Worm (Caenorhabditis elegans) whole organism, L2 larva: ENCODE data around the gene Y49E10.30.
A peak's percentile ranks its signal among the peaks of the same experiment; 100 is the strongest.

Experiments
- C34F6.9 ChIP-seq: fragments of 150-350 bp; optimal IDR thresholded peaks from 2 replicates; lab custom pipeline; 2014; ENCODE audit warnings: missing biosample characterization, missing genetic modification characterization
- F13H6.1 ChIP-seq: sonication (generic microtip); optimal IDR thresholded peaks from 2 replicates; lab custom pipeline; 2016; ENCODE audit warnings: missing genetic modification characterization, missing compliant biosample characterization
- R02D3.7 ChIP-seq: fragments of 150-350 bp; optimal IDR thresholded peaks from 2 replicates; lab custom pipeline; 2014; ENCODE audit warnings: missing biosample characterization, missing genetic modification characterization
- Y55F3AM.14 ChIP-seq: fragments of 200-800 bp; sonication (Bioruptor generic); optimal IDR thresholded peaks from 2 replicates; lab custom pipeline; 2018; ENCODE audit warnings: mild to moderate bottlenecking, missing genetic modification characterization, missing compliant biosample characterization
- ZK546.5 ChIP-seq: sonication (generic microtip); optimal IDR thresholded peaks from 2 replicates; lab custom pipeline; 2017; ENCODE audit warnings: missing biosample characterization, missing genetic modification characterization
- aly-2 ChIP-seq: fragments of 150-350 bp; optimal IDR thresholded peaks from 2 replicates; lab custom pipeline; 2014; ENCODE audit warnings: missing biosample characterization, missing genetic modification characterization
- blmp-1 ChIP-seq: sonication (generic microtip); optimal IDR thresholded peaks from 2 replicates; lab custom pipeline; 2017; ENCODE audit warnings: missing genetic modification characterization, mild to moderate bottlenecking, missing compliant biosample characterization, antibody characterized with exemption, moderate library complexity; ENCODE audit not compliant: insufficient read depth
- ceh-16 ChIP-seq: fragments of 150-350 bp; optimal IDR thresholded peaks from 2 replicates; lab custom pipeline; 2014; ENCODE audit warnings: missing biosample characterization, missing genetic modification characterization
- ceh-82 ChIP-seq: fragments of 150-350 bp; optimal IDR thresholded peaks from 2 replicates; lab custom pipeline; 2014; ENCODE audit warnings: missing biosample characterization, missing genetic modification characterization
- crh-2 ChIP-seq: sonication (generic microtip); optimal IDR thresholded peaks from 2 replicates; lab custom pipeline; 2017; ENCODE audit warnings: missing biosample characterization, missing genetic modification characterization
- dmd-4 ChIP-seq: sonication (generic microtip); optimal IDR thresholded peaks from 2 replicates; lab custom pipeline; 2017; ENCODE audit warnings: missing biosample characterization, missing genetic modification characterization
- elt-1 ChIP-seq: fragments of 150-350 bp; optimal IDR thresholded peaks from 2 replicates; lab custom pipeline; 2014; ENCODE audit warnings: missing biosample characterization, missing genetic modification characterization
- fos-1 ChIP-seq: fragments of 150-350 bp; optimal IDR thresholded peaks from 2 replicates; lab custom pipeline; 2014; ENCODE audit warnings: missing biosample characterization, missing genetic modification characterization
- gmeb-1 ChIP-seq: fragments of 150-350 bp; optimal IDR thresholded peaks from 2 replicates; lab custom pipeline; 2014; ENCODE audit warnings: missing biosample characterization, missing genetic modification characterization
- lin-11 ChIP-seq: fragments of 150-350 bp; sonication (generic microtip); optimal IDR thresholded peaks from 2 replicates; lab custom pipeline; 2014; ENCODE audit warnings: missing biosample characterization, missing genetic modification characterization, inconsistent platforms, mixed read lengths
- lsy-2 ChIP-seq, 2 experiments: fragments of 150-350 bp in 1 of 2; sonication (generic microtip) in 1 of 2; optimal IDR thresholded peaks; 2 replicates each; lab custom pipeline; 2014 to 2017; ENCODE audit warnings: missing biosample characterization in 2 of 2, missing genetic modification characterization in 2 of 2
- mab-5 ChIP-seq: fragments of 150-350 bp; optimal IDR thresholded peaks from 2 replicates; lab custom pipeline; 2014; ENCODE audit warnings: missing biosample characterization, missing genetic modification characterization
- mbf-1 ChIP-seq: sonication (generic microtip); optimal IDR thresholded peaks from 2 replicates; lab custom pipeline; 2017; ENCODE audit warnings: missing biosample characterization, missing genetic modification characterization
- mdl-1 ChIP-seq, 2 experiments: fragments of 150-350 bp in 1 of 2; sonication (generic microtip) in 1 of 2; optimal IDR thresholded peaks; 2 replicates each; lab custom pipeline; 2017; ENCODE audit warnings: missing biosample characterization in 2 of 2, missing genetic modification characterization in 2 of 2
- nhr-10 ChIP-seq: sonication (generic microtip); optimal IDR thresholded peaks from 2 replicates; lab custom pipeline; 2017; ENCODE audit warnings: missing biosample characterization, missing genetic modification characterization
- nhr-11 ChIP-seq: fragments of 150-350 bp; optimal IDR thresholded peaks from 2 replicates; lab custom pipeline; 2014; ENCODE audit warnings: missing biosample characterization, missing genetic modification characterization
- nhr-12 ChIP-seq: fragments of 150-350 bp; optimal IDR thresholded peaks from 2 replicates; lab custom pipeline; 2014; ENCODE audit warnings: missing biosample characterization, missing genetic modification characterization
- nhr-129 ChIP-seq: fragments of 150-350 bp; optimal IDR thresholded peaks from 2 replicates; lab custom pipeline; 2014; ENCODE audit warnings: missing biosample characterization, missing genetic modification characterization
- nhr-21 ChIP-seq: fragments of 150-350 bp; optimal IDR thresholded peaks from 2 replicates; lab custom pipeline; 2014; ENCODE audit warnings: missing biosample characterization, missing genetic modification characterization
- nhr-237 ChIP-seq: fragments of 150-350 bp; optimal IDR thresholded peaks from 2 replicates; lab custom pipeline; 2014; ENCODE audit warnings: missing biosample characterization, missing genetic modification characterization
- nhr-25 ChIP-seq: fragments of 150-350 bp; sonication (generic microtip); optimal IDR thresholded peaks from 3 replicates; lab custom pipeline; 2014; ENCODE audit warnings: missing biosample characterization, missing genetic modification characterization
- nhr-6 ChIP-seq: fragments of 150-350 bp; optimal IDR thresholded peaks from 2 replicates; lab custom pipeline; 2014; ENCODE audit warnings: missing biosample characterization, missing genetic modification characterization
- nhr-77 ChIP-seq: fragments of 150-350 bp; optimal IDR thresholded peaks from 2 replicates; lab custom pipeline; 2014; ENCODE audit warnings: missing biosample characterization, missing genetic modification characterization
- peb-1 ChIP-seq: fragments of 150-350 bp; optimal IDR thresholded peaks from 2 replicates; lab custom pipeline; 2014; ENCODE audit warnings: missing biosample characterization, missing genetic modification characterization
- sem-4 ChIP-seq: fragments of 150-350 bp; optimal IDR thresholded peaks from 2 replicates; lab custom pipeline; 2014; ENCODE audit warnings: missing biosample characterization, missing genetic modification reagents, missing genetic modification characterization
- sma-9 ChIP-seq, 2 experiments: fragments of 150-350 bp in 1 of 2; sonication (generic microtip) in 1 of 2; optimal IDR thresholded peaks; 2 replicates each; lab custom pipeline; 2014 to 2016; ENCODE audit warnings: missing genetic modification characterization in 2 of 2, mild to moderate bottlenecking in 1 of 2, missing biosample characterization in 1 of 2, missing compliant biosample characterization in 1 of 2, missing genetic modification reagents in 1 of 2, moderate library complexity in 1 of 2
- unc-39 ChIP-seq: fragments of 150-350 bp; optimal IDR thresholded peaks from 2 replicates; lab custom pipeline; 2014; ENCODE audit warnings: missing biosample characterization, missing genetic modification characterization
- unc-55 ChIP-seq: fragments of 150-350 bp; sonication (generic microtip); optimal IDR thresholded peaks from 3 replicates; lab custom pipeline; 2014; ENCODE audit warnings: missing biosample characterization, missing genetic modification reagents, missing genetic modification characterization
- unc-62 ChIP-seq: fragments of 150-350 bp; optimal IDR thresholded peaks from 2 replicates; lab custom pipeline; 2014; ENCODE audit warnings: missing biosample characterization, missing genetic modification reagents, missing genetic modification characterization
- zag-1 ChIP-seq: fragments of 150-350 bp; optimal IDR thresholded peaks from 2 replicates; lab custom pipeline; 2014; ENCODE audit warnings: missing biosample characterization, missing genetic modification characterization
- ztf-1 ChIP-seq: fragments of 200-800 bp; sonication (Bioruptor generic); conservative IDR thresholded peaks from 2 replicates; pipeline ENCODE4 v1.3.6; 2022; ENCODE audit warnings: missing genetic modification characterization, missing compliant biosample characterization
- ztf-4 ChIP-seq: fragments of 150-350 bp; optimal IDR thresholded peaks from 2 replicates; lab custom pipeline; 2014; ENCODE audit warnings: missing biosample characterization, missing genetic modification characterization

Y49E10.30 gene

ce11 chrIII:12420256-12420655 is 33.6 kb downstream of the Y49E10.30 start:
- TF ChIP-seq blmp-1 (tag; lab: Kevin White, UChicago), result no peak
- TF ChIP-seq aly-2, result no peak
- TF ChIP-seq lsy-2 (tag; optimal IDR thresholded peaks at IDR 0.05; lab: Kevin White, UChicago), result no peak
- TF ChIP-seq zag-1, result no peak
- TF ChIP-seq ceh-16 (tag; lab: Kevin White, UChicago), result no peak
- no peak for TF ChIP-seq mdl-1 (tag; optimal IDR thresholded peaks at IDR 0.05; lab: Kevin White, UChicago)
- TF ChIP-seq crh-2 (tag; lab: Kevin White, UChicago), result no peak
- no peak for TF ChIP-seq sem-4
- TF ChIP-seq gmeb-1 (tag; lab: Kevin White, UChicago), result no peak
- TF ChIP-seq nhr-237 (tag; lab: Kevin White, UChicago), result no peak
- no peak for TF ChIP-seq mab-5
- no peak for TF ChIP-seq Y55F3AM.14 (GFP tag; lab: Kevin White, UChicago)
- TF ChIP-seq nhr-10 (tag; lab: Kevin White, UChicago), result no peak

ce11 chrIII:12421708-12422107 is 35.0 kb downstream of the Y49E10.30 start, which contains the start of gene tat-1:
tat-1 (minus strand) TSS chrIII:12421718.
- TF ChIP-seq C34F6.9 (peak; percentile 2), crh-2 (tag; lab: Kevin White, UChicago) (no peak), unc-55 (peak; percentile 42), unc-62 (GFP tag; lab: Kevin White, UChicago) (no peak)

ce11 chrIII:12424066-12424465 is 37.4 kb downstream of the Y49E10.30 start:
- no peak for TF ChIP-seq peb-1 (tag; lab: Kevin White, UChicago)
- peak; percentile 45 for TF ChIP-seq F13H6.1 (tag; lab: Kevin White, UChicago)
- TF ChIP-seq sma-9 (GFP tag; optimal IDR thresholded peaks at IDR 0.05; lab: Kevin White, UChicago), result no peak
- no peak for TF ChIP-seq sma-9 (tag; optimal IDR thresholded peaks at IDR 0.05; lab: Kevin White, UChicago)
- no peak for TF ChIP-seq nhr-6 (tag; lab: Kevin White, UChicago)
- peak; percentile 76 for TF ChIP-seq nhr-129 (tag; lab: Kevin White, UChicago)
- TF ChIP-seq gmeb-1 (tag; lab: Kevin White, UChicago), result peak; percentile 31
- no peak for TF ChIP-seq nhr-21 (tag; lab: Kevin White, UChicago)
- peak; percentile 12 for TF ChIP-seq C34F6.9
- no peak for TF ChIP-seq elt-1 (tag; lab: Kevin White, UChicago)
- TF ChIP-seq blmp-1 (tag; lab: Kevin White, UChicago), result no peak
- no peak for TF ChIP-seq nhr-237 (tag; lab: Kevin White, UChicago)
- TF ChIP-seq fos-1, result peak; percentile 97
- TF ChIP-seq mbf-1 (tag; lab: Kevin White, UChicago), result no peak
- TF ChIP-seq crh-2 (tag; lab: Kevin White, UChicago), result no peak

- TF ChIP-seq lin-11 (tag; lab: Kevin White, UChicago) (no peak), ztf-4 (tag; lab: Kevin White, UChicago) (no peak), nhr-25 (tag; lab: Kevin White, UChicago) (peak; percentile 94)
Observed at ce11 chrIII:12424663-12425062, 38.0 kb downstream of the Y49E10.30 start.

- TF ChIP-seq nhr-12 (peak; percentile 81), dmd-4 (no peak), mab-5 (peak; percentile 17), mdl-1 (tag; optimal IDR thresholded peaks at IDR 0.05; lab: Kevin White, UChicago) (no peak), lsy-2 (tag; optimal IDR thresholded peaks at IDR 0.05; lab: Kevin White, UChicago) (no peak), ceh-82 (tag; lab: Kevin White, UChicago) (no peak), nhr-25 (tag; lab: Kevin White, UChicago) (peak; percentile 52)
Observed at ce11 chrIII:12425846-12426405, 39.2 kb downstream of the Y49E10.30 start.

- no peak for TF ChIP-seq ZK546.5
- no peak for TF ChIP-seq peb-1 (tag; lab: Kevin White, UChicago)
- no peak for TF ChIP-seq aly-2
- TF ChIP-seq mdl-1 (tag; optimal IDR thresholded peaks at IDR 0.05; lab: Kevin White, UChicago), result no peak
- no peak for TF ChIP-seq nhr-77
- no peak for TF ChIP-seq nhr-237 (tag; lab: Kevin White, UChicago)
- no peak for TF ChIP-seq unc-55
- no peak for TF ChIP-seq nhr-11 (tag; lab: Kevin White, UChicago)
- no peak for TF ChIP-seq blmp-1 (tag; lab: Kevin White, UChicago)
- no peak for TF ChIP-seq gmeb-1 (tag; lab: Kevin White, UChicago)
- TF ChIP-seq ztf-1, result no peak
- no peak for TF ChIP-seq R02D3.7 (tag; lab: Kevin White, UChicago)
- no peak for TF ChIP-seq unc-39
- no peak for TF ChIP-seq dmd-4
- no peak for TF ChIP-seq mbf-1 (tag; lab: Kevin White, UChicago)
Observed at ce11 chrIII:12426558-12426957, 39.9 kb downstream of the Y49E10.30 start, which contains the start of gene pie-1. pie-1 (plus strand) TSS chrIII:12426893.
